Worm (Caenorhabditis elegans): Measurements from ENCODE around the gene adal-1.

DNA sequence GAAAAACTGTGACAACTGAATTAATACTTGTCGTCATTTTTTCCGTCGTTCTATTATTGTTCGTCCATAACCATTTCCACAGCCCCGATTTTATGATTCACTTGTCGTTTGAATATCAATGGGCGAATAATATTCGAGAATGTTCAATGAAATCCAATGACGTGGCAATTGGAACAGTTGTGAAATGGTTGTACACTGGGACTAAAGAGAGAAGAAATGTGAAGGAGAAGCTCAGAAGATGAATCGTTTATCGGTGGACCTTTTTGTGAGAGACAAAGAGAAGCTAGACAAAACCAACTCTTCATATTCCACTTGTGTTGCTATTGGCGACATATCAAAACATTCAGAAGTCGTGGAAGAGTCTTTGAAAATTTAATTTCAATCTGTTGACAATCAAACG, 22.6 kb downstream of the adal-1 start, which contains the start of gene clhm-1:
- TF ChIP-seq aly-2 (tag; optimal IDR thresholded peaks at IDR 0.05): no peak
- no peak for TF ChIP-seq snpc-4 (tag; optimal IDR thresholded peaks at IDR 0.05)
- no peak for TF ChIP-seq pag-3 (tag; optimal IDR thresholded peaks at IDR 0.05; ENCODE audit: borderline replicate concordance, insufficient read depth)
- TF ChIP-seq efl-1 (optimal IDR thresholded peaks at IDR 0.05): no peak
- TF ChIP-seq efl-1 (GFP tag; optimal IDR thresholded peaks at IDR 0.05 in 1 of 2): no peak
- no peak for TF ChIP-seq ceh-90 (tag; optimal IDR thresholded peaks at IDR 0.05)
- no peak for TF ChIP-seq skn-1 (tag; optimal IDR thresholded peaks at IDR 0.05)
- no peak for TF ChIP-seq jun-1 (tag; optimal IDR thresholded peaks at IDR 0.05)
- TF ChIP-seq nhr-90 (tag; optimal IDR thresholded peaks at IDR 0.05; ENCODE audit: poor library complexity): no peak
- no peak for TF ChIP-seq mdl-1 (tag; optimal IDR thresholded peaks at IDR 0.05)
- TF ChIP-seq zag-1 (tag; optimal IDR thresholded peaks at IDR 0.05): no peak
- TF ChIP-seq fkh-10 (GFP tag; optimal IDR thresholded peaks at IDR 0.05): no peak
- no peak for TF ChIP-seq lin-39 (tag; optimal IDR thresholded peaks at IDR 0.05)

All from whole organism, L1 larva.